Fruit fly (Drosophila melanogaster) whole organism, pupa: Measurements from ENCODE around the gene CG8813.

Experiments
- CG10348 ChIP-seq: fragments of 200-800 bp; sonication (Bioruptor generic); IDR thresholded peaks from 2 replicates; pipeline ENCODE4 v1.3.6; 2022; ENCODE audit warnings: missing biosample characterization, missing genetic modification characterization
- CG12605 ChIP-seq: fragments of 200-800 bp; sonication (Bioruptor generic); IDR thresholded peaks from 2 replicates; pipeline ENCODE4 v1.3.6; 2022; ENCODE audit warnings: missing biosample characterization, missing genetic modification characterization
- CG13204 ChIP-seq: fragments of 200-800 bp; sonication (Bioruptor generic); optimal IDR thresholded peaks from 2 replicates; lab custom pipeline; 2018; ENCODE audit warnings: missing biosample characterization, mild to moderate bottlenecking, missing genetic modification characterization, moderate library complexity
- CG14655 ChIP-seq: fragments of 200-800 bp; sonication (Bioruptor generic); optimal IDR thresholded peaks from 3 replicates; lab custom pipeline; 2017; ENCODE audit warnings: mild to moderate bottlenecking, missing biosample characterization, missing genetic modification reagents, missing genetic modification characterization
- CG15710 ChIP-seq: fragments of 200-800 bp; sonication (Bioruptor generic); optimal IDR thresholded peaks from 2 replicates; lab custom pipeline; 2018; ENCODE audit warnings: missing biosample characterization, mild to moderate bottlenecking, missing genetic modification characterization, moderate library complexity
- CG17806 ChIP-seq: fragments of 200-800 bp; sonication (Bioruptor generic); optimal IDR thresholded peaks from 2 replicates; lab custom pipeline; 2018; ENCODE audit warnings: missing biosample characterization, mild to moderate bottlenecking, missing genetic modification characterization, moderate library complexity
- CG32121 ChIP-seq: fragments of 200-800 bp; sonication (Bioruptor generic); IDR thresholded peaks from 2 replicates; pipeline ENCODE4 v1.3.6; 2022; ENCODE audit warnings: missing biosample characterization, missing genetic modification characterization
- CG34367 ChIP-seq: fragments of 200-800 bp; sonication (Bioruptor generic); optimal IDR thresholded peaks from 2 replicates; lab custom pipeline; 2018; ENCODE audit warnings: missing biosample characterization, mild to moderate bottlenecking, missing genetic modification characterization
- CG4496 ChIP-seq: fragments of 200-800 bp; sonication (Bioruptor generic); IDR thresholded peaks from 3 replicates; pipeline ENCODE4 v1.3.6; 2022; ENCODE audit warnings: missing biosample characterization, missing genetic modification characterization
- CG8159 ChIP-seq: fragments of 200-800 bp; sonication (Bioruptor generic); optimal IDR thresholded peaks from 3 replicates; lab custom pipeline; 2018; ENCODE audit warnings: missing biosample characterization, mild to moderate bottlenecking, missing genetic modification characterization, moderate library complexity
- CG8301 ChIP-seq: fragments of 200-800 bp; sonication (Bioruptor generic); optimal IDR thresholded peaks from 2 replicates; lab custom pipeline; 2018; ENCODE audit warnings: missing biosample characterization, mild to moderate bottlenecking, missing genetic modification characterization
- CG9948 ChIP-seq: fragments of 200-800 bp; sonication (Bioruptor generic); optimal IDR thresholded peaks from 2 replicates; lab custom pipeline; 2018; ENCODE audit warnings: missing biosample characterization, mild to moderate bottlenecking, missing genetic modification characterization, moderate library complexity
- D1 ChIP-seq: fragments of 200-800 bp; sonication (Bioruptor generic); optimal IDR thresholded peaks from 2 replicates; lab custom pipeline; 2018; ENCODE audit warnings: missing biosample characterization, mild to moderate bottlenecking, missing genetic modification characterization, moderate library complexity
- EcR ChIP-seq: fragments of 200-800 bp; sonication (Bioruptor generic); optimal IDR thresholded peaks from 3 replicates; lab custom pipeline; 2019; ENCODE audit warnings: missing biosample characterization, missing genetic modification characterization, mild to moderate bottlenecking, moderate library complexity, missing genetic modification reagents
- Ets98B ChIP-seq: fragments of 200-800 bp; sonication (Bioruptor generic); IDR thresholded peaks from 2 replicates; pipeline ENCODE4 v1.3.6; 2022; ENCODE audit warnings: missing biosample characterization, missing genetic modification characterization
- Pif1A ChIP-seq: fragments of 200-800 bp; sonication (Bioruptor generic); optimal IDR thresholded peaks from 3 replicates; lab custom pipeline; 2016; ENCODE audit warnings: missing biosample characterization, missing genetic modification characterization
- Pif1B ChIP-seq: fragments of 200-800 bp; sonication (Bioruptor generic); optimal IDR thresholded peaks from 3 replicates; lab custom pipeline; 2016; ENCODE audit warnings: missing biosample characterization, missing genetic modification characterization
- Snoo ChIP-seq: fragments of 200-800 bp; sonication (Bioruptor generic); optimal IDR thresholded peaks from 3 replicates; lab custom pipeline; 2017; ENCODE audit warnings: missing biosample characterization, mild to moderate bottlenecking, missing genetic modification characterization, inconsistent platforms
- fd96Ca ChIP-seq: fragments of 200-800 bp; sonication (Bioruptor generic); IDR thresholded peaks from 3 replicates; pipeline ENCODE4 v1.3.6; 2022; ENCODE audit warnings: missing biosample characterization, missing genetic modification characterization
- gl ChIP-seq: fragments of 200-800 bp; sonication (Bioruptor generic); optimal IDR thresholded peaks from 2 replicates; lab custom pipeline; 2018; ENCODE audit warnings: missing biosample characterization, mild to moderate bottlenecking, missing genetic modification characterization
- rn ChIP-seq: fragments of 200-800 bp; sonication (Bioruptor generic); IDR thresholded peaks from 2 replicates; pipeline ENCODE4 v1.3.6; 2022; ENCODE audit warnings: missing biosample characterization, missing genetic modification characterization

Gene CG8813

DNA sequence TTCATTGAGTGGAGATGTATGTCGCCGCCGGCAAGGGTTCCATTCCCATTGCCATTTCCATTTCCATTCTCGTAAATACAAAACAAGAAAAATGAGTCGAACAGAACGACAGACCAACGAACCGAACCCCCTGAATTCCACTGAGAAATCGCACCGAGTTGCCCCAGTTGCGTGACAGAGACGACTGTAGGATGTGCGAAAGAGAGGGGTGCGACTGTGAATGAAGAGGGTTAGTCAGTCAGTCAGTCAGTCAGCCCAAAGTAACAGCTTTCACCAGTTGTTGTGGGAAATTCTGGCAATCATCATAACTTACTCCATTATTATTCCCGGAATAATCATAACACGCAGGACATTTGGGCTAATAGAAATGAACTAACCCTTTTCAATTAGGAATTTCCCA lies 28.8 kb downstream of the CG8813 start:
- TF ChIP-seq EcR (GFP tag; lab: Kevin White, UChicago) (peak; percentile 13), CG13204 (no peak)

DNA sequence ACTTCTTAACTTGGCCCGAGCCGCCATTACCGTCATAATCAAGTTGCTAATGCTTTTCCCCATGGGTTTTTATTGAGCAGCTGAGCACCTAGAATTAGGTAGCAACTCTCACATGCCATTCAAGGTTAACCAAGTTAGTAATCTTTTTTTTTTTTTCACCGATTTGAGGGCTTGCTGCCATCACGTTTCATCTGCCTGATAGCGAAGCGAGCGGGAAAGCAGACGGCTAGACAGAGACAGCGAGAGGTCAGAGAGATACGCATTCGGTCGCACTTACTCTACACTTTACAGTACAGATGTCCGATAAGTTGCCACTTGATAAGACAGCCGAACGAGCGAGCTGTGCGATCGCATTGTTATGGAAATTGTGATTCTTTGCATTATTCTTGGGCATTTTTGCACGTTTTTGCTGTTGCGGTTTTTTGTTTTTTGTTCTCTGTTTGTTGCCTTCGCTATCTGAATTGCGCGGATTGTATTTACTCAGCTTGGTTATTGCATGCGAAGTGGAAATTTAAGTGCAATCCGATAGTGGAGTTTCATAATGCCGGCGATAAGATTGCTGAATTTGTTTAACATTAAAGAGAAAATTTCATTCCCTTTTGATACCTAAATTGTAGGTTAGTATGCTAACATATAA lies 31.1 kb downstream of the CG8813 start:
- TF ChIP-seq CG4496 = no peak
- TF ChIP-seq EcR (GFP tag; lab: Kevin White, UChicago) = peak; percentile 75
- TF ChIP-seq CG34367 (tag; lab: Kevin White, UChicago) = no peak
- peak; percentile 4 for TF ChIP-seq CG14655
- TF ChIP-seq, all 21 proteins: peak for 2

DNA sequence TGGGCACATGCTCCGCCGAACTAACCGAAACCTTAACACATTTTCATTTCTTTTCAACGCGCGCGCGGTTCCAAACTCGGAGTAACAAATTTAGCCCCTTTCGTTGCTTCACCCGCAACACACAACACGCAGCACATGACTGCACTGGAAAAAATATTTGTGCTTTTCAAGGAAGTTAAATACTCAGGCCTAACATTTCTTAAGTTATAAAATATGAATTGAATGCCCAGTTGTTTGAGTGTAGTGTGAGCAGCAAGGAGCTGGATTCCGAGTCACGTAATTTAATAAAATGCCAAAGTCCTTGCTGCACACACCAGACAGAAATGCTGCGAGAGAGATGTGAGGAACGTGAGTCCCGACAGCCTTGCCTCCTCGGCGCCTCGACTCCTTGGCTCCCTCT lies 32.0 kb downstream of the CG8813 start:
- TF ChIP-seq CG10348 (GFP tag; lab: Robert Waterston, UW) = no peak
- TF ChIP-seq CG15710 = no peak
- no peak; the same call in 1 of the 2 replicates for TF ChIP-seq CG32121 (GFP tag; lab: Robert Waterston, UW)
- TF ChIP-seq Pif1A (GFP tag; lab: Kevin White, UChicago) = no peak
- TF ChIP-seq EcR (GFP tag; lab: Kevin White, UChicago) = no peak
- TF ChIP-seq CG14655 = no peak
- no peak for TF ChIP-seq gl (tag; lab: Kevin White, UChicago)
- TF ChIP-seq Pif1B (GFP tag; lab: Kevin White, UChicago) = no peak
- no peak for TF ChIP-seq CG17806 (tag; lab: Kevin White, UChicago)
- TF ChIP-seq CG34367 (tag; lab: Kevin White, UChicago) = no peak
- no peak for TF ChIP-seq D1 (tag; lab: Kevin White, UChicago)
- no peak for TF ChIP-seq Ets98B (GFP tag; lab: Robert Waterston, UW)
- no peak for TF ChIP-seq CG9948 (tag; lab: Kevin White, UChicago)
- TF ChIP-seq Snoo = no peak
- TF ChIP-seq fd96Ca = no peak
- TF ChIP-seq CG8301 (tag; lab: Kevin White, UChicago) = no peak
- TF ChIP-seq CG13204 = no peak

DNA sequence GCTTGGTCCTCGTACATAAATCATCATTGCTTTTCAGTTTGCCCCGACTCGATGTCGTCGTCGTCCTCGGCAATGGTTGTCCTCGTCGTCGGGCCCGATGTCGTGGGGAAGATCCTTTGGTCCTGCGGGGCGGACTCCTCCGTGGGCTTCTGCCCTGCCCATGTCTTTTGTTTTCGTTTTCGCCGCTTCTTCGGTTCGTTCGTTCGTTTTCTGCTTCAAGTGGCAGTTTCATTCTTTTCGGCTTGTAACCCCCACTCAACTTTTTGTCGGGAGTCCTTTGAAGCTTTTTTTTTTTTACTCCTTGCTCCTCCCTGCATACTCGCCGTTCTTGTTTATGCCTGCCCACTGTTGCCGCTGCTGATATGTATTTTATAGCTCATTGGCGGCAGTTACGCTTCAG lies 34.2 kb downstream of the CG8813 start:
- TF ChIP-seq CG12605 (no peak), Snoo (no peak), CG34367 (tag; lab: Kevin White, UChicago) (no peak), gl (tag; lab: Kevin White, UChicago) (no peak), Pif1B (GFP tag; lab: Kevin White, UChicago) (no peak), Pif1A (GFP tag; lab: Kevin White, UChicago) (no peak), D1 (tag; lab: Kevin White, UChicago) (no peak), CG32121 (GFP tag; lab: Robert Waterston, UW) (no peak), CG8159 (tag; lab: Kevin White, UChicago) (no peak), Ets98B (GFP tag; lab: Robert Waterston, UW) (no peak), CG15710 (no peak), EcR (GFP tag; lab: Kevin White, UChicago) (no peak), CG10348 (GFP tag; lab: Robert Waterston, UW) (no peak), CG13204 (no peak), CG9948 (tag; lab: Kevin White, UChicago) (no peak), CG14655 (no peak), CG8301 (tag; lab: Kevin White, UChicago) (no peak), rn (GFP tag; lab: Robert Waterston, UW) (no peak)

DNA sequence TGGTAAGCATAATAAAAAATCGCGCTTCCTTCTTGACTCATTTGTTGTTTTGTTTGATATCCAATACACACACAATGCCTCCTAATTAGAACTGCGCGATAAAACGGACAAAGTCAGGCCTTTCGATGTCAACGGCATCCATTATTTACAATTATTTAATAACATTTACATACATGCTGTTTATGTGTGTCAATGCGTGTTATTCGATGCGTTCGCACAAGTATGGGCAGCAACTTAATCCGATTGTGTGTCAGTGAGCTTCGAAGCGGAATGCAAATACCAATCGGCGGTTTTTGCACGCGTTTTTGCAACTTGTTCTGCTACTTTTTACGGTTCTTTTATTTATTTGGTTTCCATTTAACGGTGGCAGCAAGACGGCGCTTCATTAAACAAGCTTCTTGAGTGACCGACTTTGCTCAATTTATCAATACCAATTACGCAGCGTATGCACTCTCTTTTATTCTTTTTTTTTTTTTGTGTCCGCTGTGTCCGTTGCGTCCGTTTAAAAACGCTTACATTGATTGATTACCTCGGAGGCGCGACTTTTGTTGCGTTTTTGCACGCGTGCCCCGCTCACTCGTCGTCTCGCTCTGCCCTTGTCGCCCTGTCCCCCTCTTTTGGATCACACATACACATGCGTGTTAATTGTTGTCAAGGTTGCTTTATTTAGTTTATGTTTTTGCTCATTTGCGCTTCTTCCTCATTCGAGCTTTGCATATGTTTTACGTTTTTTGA lies 35.0 kb downstream of the CG8813 start:
- TF ChIP-seq D1 (tag; lab: Kevin White, UChicago) (no peak), gl (tag; lab: Kevin White, UChicago) (no peak), CG8301 (tag; lab: Kevin White, UChicago) (no peak), CG9948 (tag; lab: Kevin White, UChicago) (no peak), CG14655 (no peak), Pif1A (GFP tag; lab: Kevin White, UChicago) (no peak), EcR (GFP tag; lab: Kevin White, UChicago) (peak; percentile 40)

DNA sequence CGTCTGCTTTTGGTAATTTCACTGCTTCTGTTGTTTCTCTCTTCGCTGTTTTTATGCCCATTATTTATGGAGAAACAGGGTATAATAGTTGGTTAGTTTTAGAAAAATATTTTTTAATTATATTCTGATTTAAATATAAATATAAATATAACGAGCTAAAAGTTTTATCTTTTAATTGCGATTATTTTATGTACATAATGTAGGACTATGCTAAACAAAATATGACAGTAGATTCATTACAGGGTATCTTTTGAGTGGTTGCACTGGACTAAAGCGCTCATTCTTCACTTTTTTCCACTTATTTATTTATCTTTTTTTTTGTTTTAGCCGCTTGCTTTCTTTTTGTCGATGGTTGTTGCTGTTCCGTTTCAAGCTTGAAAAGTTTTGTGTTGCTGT lies 35.6 kb downstream of the CG8813 start:
- peak; percentile 16 for TF ChIP-seq CG34367 (tag; lab: Kevin White, UChicago)
- no peak for TF ChIP-seq CG13204
- peak; percentile 73 for TF ChIP-seq CG32121 (GFP tag; lab: Robert Waterston, UW)
- peak; percentile 71 for TF ChIP-seq Snoo
- peak; percentile 41 for TF ChIP-seq D1 (tag; lab: Kevin White, UChicago)
- no peak for TF ChIP-seq CG12605
- TF ChIP-seq Pif1A (GFP tag; lab: Kevin White, UChicago) = peak; percentile 48
- peak; percentile 69 for TF ChIP-seq Pif1B (GFP tag; lab: Kevin White, UChicago)
- peak; percentile 50 for TF ChIP-seq rn (GFP tag; lab: Robert Waterston, UW)
- peak; percentile 32 for TF ChIP-seq CG8301 (tag; lab: Kevin White, UChicago)
- TF ChIP-seq gl (tag; lab: Kevin White, UChicago) = no peak
- TF ChIP-seq CG4496 = peak; percentile 41; the same call in 2 of the 3 replicates
- TF ChIP-seq CG9948 (tag; lab: Kevin White, UChicago) = peak; percentile 38
- peak; percentile 72 for TF ChIP-seq CG8159 (tag; lab: Kevin White, UChicago)
- no peak for TF ChIP-seq EcR (GFP tag; lab: Kevin White, UChicago)
- peak; percentile 32 for TF ChIP-seq CG17806 (tag; lab: Kevin White, UChicago)
- peak; percentile 62 for TF ChIP-seq CG15710
- no peak for TF ChIP-seq fd96Ca
- TF ChIP-seq CG10348 (GFP tag; lab: Robert Waterston, UW) = no peak
- peak; percentile 51; the same call in 1 of the 2 replicates for TF ChIP-seq Ets98B (GFP tag; lab: Robert Waterston, UW)
- peak; percentile 38 for TF ChIP-seq CG14655
